Worm (Caenorhabditis elegans): ENCODE measurements around the gene C01G6.9.

The C01G6.9 gene

ce11 chrII:9273984-9274383 lies 21.6 kb downstream of the C01G6.9 start (continued):
- TF ChIP-seq R02D3.7 (tag; optimal IDR thresholded peaks at IDR 0.05) (peak; percentile 39), nhr-43 (tag; optimal IDR thresholded peaks at IDR 0.05; ENCODE audit: poor library complexity, severe bottlenecking) (peak; percentile 69), ceh-82 (tag; optimal IDR thresholded peaks at IDR 0.05) (no peak), unc-62 (GFP tag; optimal IDR thresholded peaks at IDR 0.05) (peak; percentile 84), tbx-2 (tag; optimal IDR thresholded peaks at IDR 0.05) (peak; percentile 39), mml-1 (tag; optimal IDR thresholded peaks at IDR 0.05) (no peak), nfya-1 (tag; optimal IDR thresholded peaks at IDR 0.05; ENCODE audit: insufficient read depth) (peak; percentile 93), nhr-25 (tag; optimal IDR thresholded peaks at IDR 0.05) (peak; percentile 78), unc-39 (tag; optimal IDR thresholded peaks at IDR 0.05) (no peak), nhr-77 (tag; optimal IDR thresholded peaks at IDR 0.05) (peak; percentile 20), ceh-28 (tag; optimal IDR thresholded peaks at IDR 0.05) (peak; percentile 85), fos-1 (tag; optimal IDR thresholded peaks at IDR 0.05) (no peak), hmg-11 (tag; optimal IDR thresholded peaks at IDR 0.05) (peak; percentile 74), egl-27 (tag; optimal IDR thresholded peaks at IDR 0.05) (peak; percentile 40), elt-3 (tag; optimal IDR thresholded peaks at IDR 0.05) (no peak), nhr-76 (tag; optimal IDR thresholded peaks at IDR 0.05) (no peak), lsy-12 (tag; optimal IDR thresholded peaks at IDR 0.05) (peak; percentile 57), mdl-1 (tag; optimal IDR thresholded peaks at IDR 0.05) (peak; percentile 67), eor-1 (tag; optimal IDR thresholded peaks at IDR 0.05) (no peak), lin-39 (tag; optimal IDR thresholded peaks at IDR 0.05) (peak; percentile 76)

ce11 chrII:9272942-9273341 lies 22.7 kb downstream of the C01G6.9 start, which contains the start of gene C01G6.4:
TSS of gene C01G6.4 (minus strand) at chrII:9273042.
- no peak for TF ChIP-seq daf-12 (tag; optimal IDR thresholded peaks at IDR 0.05)
- TF ChIP-seq nhr-43 (tag; optimal IDR thresholded peaks at IDR 0.05; ENCODE audit: poor library complexity, severe bottlenecking): no peak
- TF ChIP-seq nfya-1 (tag; optimal IDR thresholded peaks at IDR 0.05; ENCODE audit: insufficient read depth): no peak
- no peak for TF ChIP-seq egl-27 (tag; optimal IDR thresholded peaks at IDR 0.05)
- no peak for TF ChIP-seq nhr-76 (tag; optimal IDR thresholded peaks at IDR 0.05)
- no peak for TF ChIP-seq nhr-77 (tag; optimal IDR thresholded peaks at IDR 0.05)
- no peak for TF ChIP-seq aly-2 (tag; optimal IDR thresholded peaks at IDR 0.05)
- no peak for TF ChIP-seq lin-39 (tag; optimal IDR thresholded peaks at IDR 0.05)
- TF ChIP-seq elt-1 (tag; optimal IDR thresholded peaks at IDR 0.05): no peak
- no peak for TF ChIP-seq ceh-28 (tag; optimal IDR thresholded peaks at IDR 0.05)
- no peak for TF ChIP-seq nhr-23 (tag; optimal IDR thresholded peaks at IDR 0.05)
- no peak for TF ChIP-seq nhr-237 (tag; optimal IDR thresholded peaks at IDR 0.05)
- TF ChIP-seq ZK546.5 (tag; optimal IDR thresholded peaks at IDR 0.05): no peak
- TF ChIP-seq fkh-10 (GFP tag; optimal IDR thresholded peaks at IDR 0.05): no peak
- TF ChIP-seq pqm-1 (tag; optimal IDR thresholded peaks at IDR 0.05): no peak
- no peak for TF ChIP-seq elt-3 (tag; optimal IDR thresholded peaks at IDR 0.05)
- TF ChIP-seq eor-1 (tag; optimal IDR thresholded peaks at IDR 0.05): no peak

ce11 chrII:9271285-9271684 lies 24.3 kb downstream of the C01G6.9 start:
- no peak for TF ChIP-seq elt-2 (tag; optimal IDR thresholded peaks at IDR 0.05)
- TF ChIP-seq egl-27 (tag; optimal IDR thresholded peaks at IDR 0.05): no peak
- TF ChIP-seq elt-1 (tag; optimal IDR thresholded peaks at IDR 0.05): no peak
- no peak for TF ChIP-seq R02D3.7 (tag; optimal IDR thresholded peaks at IDR 0.05)
- TF ChIP-seq nhr-11 (tag; optimal IDR thresholded peaks at IDR 0.05): no peak
- no peak for TF ChIP-seq fos-1 (tag; optimal IDR thresholded peaks at IDR 0.05)
- TF ChIP-seq nhr-77 (tag; optimal IDR thresholded peaks at IDR 0.05): no peak
- TF ChIP-seq ztf-4 (tag; optimal IDR thresholded peaks at IDR 0.05): no peak
- no peak for TF ChIP-seq fkh-2 (tag; optimal IDR thresholded peaks at IDR 0.05)
- TF ChIP-seq ceh-16 (tag; optimal IDR thresholded peaks at IDR 0.05): no peak
- no peak for TF ChIP-seq fkh-10 (GFP tag; optimal IDR thresholded peaks at IDR 0.05)
- no peak for TF ChIP-seq ceh-28 (tag; optimal IDR thresholded peaks at IDR 0.05)
- no peak for TF ChIP-seq ztf-11 (tag; optimal IDR thresholded peaks at IDR 0.05)
- no peak for TF ChIP-seq pqm-1 (tag; optimal IDR thresholded peaks at IDR 0.05)
- TF ChIP-seq skn-1 (tag; optimal IDR thresholded peaks at IDR 0.05): no peak
- no peak for TF ChIP-seq lin-15B (tag; optimal IDR thresholded peaks at IDR 0.05)
- TF ChIP-seq nhr-12 (tag; optimal IDR thresholded peaks at IDR 0.05): no peak
- no peak for TF ChIP-seq ceh-9 (tag; optimal IDR thresholded peaks at IDR 0.05)

Data from whole organism, L3 larva.